Fruit fly (Drosophila melanogaster) whole organism, embryonic: Measurements from ENCODE around the gene CG12995.
A peak's percentile ranks its signal among the peaks of the same experiment; 100 is the strongest.

Experiments
- Adf1 ChIP-seq: fragments of 200-800 bp; sonication (Bioruptor generic); IDR thresholded peaks from 2 replicates; pipeline ENCODE4 v1.3.6; 2022; ENCODE audit warnings: missing biosample characterization, missing genetic modification characterization
- Asciz ChIP-seq: fragments of 200-800 bp; sonication (Bioruptor generic); optimal IDR thresholded peaks from 2 replicates; lab custom pipeline; 2017; ENCODE audit warnings: missing biosample characterization, mild to moderate bottlenecking, missing genetic modification characterization, missing genetic modification reagents
- BEAF-32 ChIP-seq: fragments of 200-800 bp; sonication (Bioruptor generic); optimal IDR thresholded peaks from 3 replicates; lab custom pipeline; 2017; ENCODE audit warnings: missing biosample characterization, missing genetic modification characterization, mild to moderate bottlenecking, moderate library complexity, missing genetic modification reagents
- Bdp1 ChIP-seq: fragments of 200-800 bp; sonication (Bioruptor generic); optimal IDR thresholded peaks from 3 replicates; lab custom pipeline; 2016; ENCODE audit warnings: missing biosample characterization, missing genetic modification characterization
- CG10267 ChIP-seq: fragments of 200-800 bp; sonication (Bioruptor generic); optimal IDR thresholded peaks from 2 replicates; lab custom pipeline; 2018; ENCODE audit warnings: missing biosample characterization, mild to moderate bottlenecking, missing genetic modification characterization, moderate library complexity
- CG11456 ChIP-seq: fragments of 200-800 bp; sonication (Bioruptor generic); IDR thresholded peaks from 3 replicates; pipeline ENCODE4 v1.3.6; 2022; ENCODE audit warnings: missing biosample characterization, missing genetic modification characterization
- CG11695 ChIP-seq: fragments of 200-800 bp; sonication (Bioruptor generic); IDR thresholded peaks from 3 replicates; pipeline ENCODE4 v1.3.6; 2022; ENCODE audit warnings: missing biosample characterization, missing genetic modification characterization
- CG12071 ChIP-seq: fragments of 200-800 bp; sonication (Bioruptor generic); optimal IDR thresholded peaks from 3 replicates; lab custom pipeline; 2018; ENCODE audit warnings: missing biosample characterization, mild to moderate bottlenecking, missing genetic modification characterization
- CG12155 ChIP-seq: fragments of 200-800 bp; sonication (Bioruptor generic); optimal IDR thresholded peaks from 3 replicates; lab custom pipeline; 2016; ENCODE audit warnings: missing biosample characterization, missing genetic modification characterization
- CG13287 ChIP-seq: fragments of 200-800 bp; sonication (Bioruptor generic); IDR thresholded peaks from 2 replicates; pipeline ENCODE4 v1.3.6; 2022; ENCODE audit warnings: missing biosample characterization, missing genetic modification characterization; ENCODE audit not compliant: partially characterized antibody
- CG14050 ChIP-seq: fragments of 200-800 bp; sonication (Bioruptor generic); IDR thresholded peaks from 3 replicates; pipeline ENCODE4 v1.3.6; 2022; ENCODE audit warnings: missing biosample characterization, missing genetic modification characterization
- CG2875 ChIP-seq: fragments of 200-800 bp; sonication (Bioruptor generic); optimal IDR thresholded peaks from 2 replicates; lab custom pipeline; 2017; ENCODE audit warnings: missing biosample characterization, mild to moderate bottlenecking, missing genetic modification characterization, missing genetic modification reagents
- CG30403 ChIP-seq: fragments of 200-800 bp; sonication (Bioruptor generic); optimal IDR thresholded peaks from 3 replicates; lab custom pipeline; 2016; ENCODE audit warnings: missing biosample characterization, missing genetic modification characterization
- CG3407 ChIP-seq: fragments of 200-800 bp; sonication (Bioruptor generic); optimal IDR thresholded peaks from 2 replicates; lab custom pipeline; 2018; ENCODE audit warnings: missing biosample characterization, mild to moderate bottlenecking, missing genetic modification characterization
- CG42726 ChIP-seq: fragments of 200-800 bp; sonication (Bioruptor generic); IDR thresholded peaks from 2 replicates; pipeline ENCODE4 v1.3.6; 2022; ENCODE audit warnings: missing biosample characterization, missing genetic modification characterization; ENCODE audit not compliant: partially characterized antibody
- CG4707 ChIP-seq: fragments of 200-800 bp; sonication (Bioruptor generic); optimal IDR thresholded peaks from 2 replicates; lab custom pipeline; 2018; ENCODE audit warnings: missing biosample characterization, mild to moderate bottlenecking, missing genetic modification characterization, moderate library complexity
- CG6683 ChIP-seq: fragments of 200-800 bp; sonication (Bioruptor generic); optimal IDR thresholded peaks from 2 replicates; lab custom pipeline; 2017; ENCODE audit warnings: missing biosample characterization, mild to moderate bottlenecking, missing genetic modification characterization, missing genetic modification reagents
- CG7987 ChIP-seq: fragments of 200-800 bp; sonication (Bioruptor generic); optimal IDR thresholded peaks from 2 replicates; lab custom pipeline; 2018; ENCODE audit warnings: missing biosample characterization, mild to moderate bottlenecking, missing genetic modification characterization, moderate library complexity
- CG8281 ChIP-seq: fragments of 200-800 bp; sonication (Bioruptor generic); optimal IDR thresholded peaks from 2 replicates; lab custom pipeline; 2018; ENCODE audit warnings: missing biosample characterization, mild to moderate bottlenecking, missing genetic modification characterization, moderate library complexity
- CG8359 ChIP-seq: fragments of 200-800 bp; sonication (Bioruptor generic); optimal IDR thresholded peaks from 2 replicates; lab custom pipeline; 2017; ENCODE audit warnings: missing biosample characterization, mild to moderate bottlenecking, missing genetic modification characterization, borderline replicate concordance
- CG8765 ChIP-seq: fragments of 200-800 bp; sonication (Bioruptor generic); IDR thresholded peaks from 2 replicates; pipeline ENCODE4 v1.3.6; 2022; ENCODE audit warnings: missing biosample characterization, missing genetic modification characterization
- CG9932 ChIP-seq: fragments of 200-800 bp; sonication (Bioruptor generic); IDR thresholded peaks from 2 replicates; pipeline ENCODE4 v1.3.6; 2022; ENCODE audit warnings: missing biosample characterization, missing genetic modification characterization
- CTCF ChIP-seq: fragments of 200-800 bp; sonication (Bioruptor generic); optimal IDR thresholded peaks from 2 replicates; lab custom pipeline; 2017; ENCODE audit warnings: missing biosample characterization, mild to moderate bottlenecking, missing genetic modification characterization, moderate library complexity
- CkIIα-i1 ChIP-seq: fragments of 200-800 bp; sonication (Bioruptor generic); IDR thresholded peaks from 2 replicates; pipeline ENCODE4 v1.3.6; 2022; ENCODE audit warnings: missing biosample characterization, missing genetic modification characterization
- Doc3 ChIP-seq: fragments of 200-800 bp; sonication (Bioruptor generic); IDR thresholded peaks from 3 replicates; pipeline ENCODE4 v1.3.6; 2022; ENCODE audit warnings: missing biosample characterization, missing genetic modification characterization; ENCODE audit not compliant: partially characterized antibody
- ERR ChIP-seq: fragments of 200-800 bp; sonication (Bioruptor generic); optimal IDR thresholded peaks from 2 replicates; lab custom pipeline; 2016; ENCODE audit warnings: missing biosample characterization, missing genetic modification characterization
- Fer1 ChIP-seq: fragments of 200-800 bp; sonication (Bioruptor generic); optimal IDR thresholded peaks from 2 replicates; lab custom pipeline; 2017; ENCODE audit warnings: missing biosample characterization, mild to moderate bottlenecking, missing genetic modification characterization
- MTF-1 ChIP-seq: fragments of 200-800 bp; sonication (Bioruptor generic); optimal IDR thresholded peaks from 2 replicates; lab custom pipeline; 2018; ENCODE audit warnings: missing biosample characterization, mild to moderate bottlenecking, missing genetic modification characterization, borderline replicate concordance
- Meics ChIP-seq: fragments of 200-800 bp; sonication (Bioruptor generic); optimal IDR thresholded peaks from 2 replicates; lab custom pipeline; 2017; ENCODE audit warnings: missing biosample characterization, mild to moderate bottlenecking, missing genetic modification characterization
- NK7.1 ChIP-seq: fragments of 200-800 bp; sonication (Bioruptor generic); optimal IDR thresholded peaks from 3 replicates; lab custom pipeline; 2016; ENCODE audit warnings: missing biosample characterization, missing genetic modification characterization
- Neu2 ChIP-seq: fragments of 200-800 bp; sonication (Bioruptor generic); optimal IDR thresholded peaks from 3 replicates; lab custom pipeline; 2016; ENCODE audit warnings: missing biosample characterization, missing genetic modification characterization, borderline replicate concordance
- Ravus ChIP-seq: fragments of 200-800 bp; sonication (Bioruptor generic); IDR thresholded peaks from 2 replicates; pipeline ENCODE4 v1.3.6; 2022; ENCODE audit warnings: missing biosample characterization, missing genetic modification characterization
- Side ChIP-seq: fragments of 200-800 bp; sonication (Bioruptor generic); optimal IDR thresholded peaks from 2 replicates; lab custom pipeline; 2016; ENCODE audit warnings: missing biosample characterization, missing genetic modification characterization
- Six4 ChIP-seq: fragments of 200-800 bp; sonication (Bioruptor generic); optimal IDR thresholded peaks from 2 replicates; lab custom pipeline; 2016; ENCODE audit warnings: missing biosample characterization, missing genetic modification characterization
- Sox100B ChIP-seq: fragments of 200-800 bp; sonication (Bioruptor generic); optimal IDR thresholded peaks from 3 replicates; lab custom pipeline; 2018; ENCODE audit warnings: missing biosample characterization, mild to moderate bottlenecking, missing genetic modification characterization
- Spps ChIP-seq: fragments of 200-800 bp; sonication (Bioruptor generic); optimal IDR thresholded peaks from 2 replicates; lab custom pipeline; 2018; ENCODE audit warnings: missing biosample characterization, mild to moderate bottlenecking, missing genetic modification characterization
- Xrp1 ChIP-seq: fragments of 200-800 bp; sonication (Bioruptor generic); IDR thresholded peaks from 2 replicates; pipeline ENCODE4 v1.3.6; 2022; ENCODE audit warnings: missing biosample characterization, missing genetic modification characterization
- bowl ChIP-seq: fragments of 200-800 bp; sonication (Bioruptor generic); IDR thresholded peaks from 2 replicates; pipeline ENCODE4 v1.3.6; 2022; ENCODE audit warnings: missing biosample characterization, missing genetic modification characterization
- crol ChIP-seq: fragments of 200-800 bp; sonication (Bioruptor generic); IDR thresholded peaks from 2 replicates; pipeline ENCODE4 v1.3.6; 2022; ENCODE audit warnings: missing biosample characterization, missing genetic modification characterization
- da ChIP-seq: fragments of 200-800 bp; sonication (Bioruptor generic); optimal IDR thresholded peaks from 2 replicates; lab custom pipeline; 2016; ENCODE audit warnings: missing biosample characterization, missing genetic modification characterization
- mld ChIP-seq: fragments of 200-800 bp; sonication (Bioruptor generic); IDR thresholded peaks from 3 replicates; pipeline ENCODE4 v1.3.6; 2022; ENCODE audit warnings: missing biosample characterization, missing genetic modification characterization; ENCODE audit not compliant: partially characterized antibody
- nerfin-1 ChIP-seq: fragments of 200-800 bp; sonication (Bioruptor generic); optimal IDR thresholded peaks from 3 replicates; lab custom pipeline; 2019; ENCODE audit warnings: missing biosample characterization, mild to moderate bottlenecking, missing genetic modification characterization, moderate library complexity
- nerfin-2 ChIP-seq: fragments of 200-800 bp; sonication (Bioruptor generic); IDR thresholded peaks from 2 replicates; pipeline ENCODE4 v1.3.6; 2022; ENCODE audit warnings: missing biosample characterization, missing genetic modification characterization; ENCODE audit not compliant: partially characterized antibody
- psq ChIP-seq: fragments of 200-800 bp; sonication (Bioruptor generic); optimal IDR thresholded peaks from 2 replicates; lab custom pipeline; 2017; ENCODE audit warnings: missing biosample characterization, missing genetic modification characterization
- pum ChIP-seq: fragments of 200-800 bp; sonication (Bioruptor generic); optimal IDR thresholded peaks from 2 replicates; lab custom pipeline; 2016; ENCODE audit warnings: missing biosample characterization, missing genetic modification characterization
- schlank ChIP-seq: fragments of 200-800 bp; sonication (Bioruptor generic); optimal IDR thresholded peaks from 2 replicates; lab custom pipeline; 2018; ENCODE audit warnings: missing biosample characterization, mild to moderate bottlenecking, missing genetic modification characterization
- shn ChIP-seq: fragments of 200-800 bp; sonication (Bioruptor generic); optimal IDR thresholded peaks from 3 replicates; lab custom pipeline; 2016; ENCODE audit warnings: missing biosample characterization, missing genetic modification characterization
- slp2 ChIP-seq: fragments of 200-800 bp; sonication (Bioruptor generic); optimal IDR thresholded peaks from 2 replicates; lab custom pipeline; 2016; ENCODE audit warnings: missing biosample characterization, missing genetic modification characterization
- sob ChIP-seq: fragments of 200-800 bp; sonication (Bioruptor generic); IDR thresholded peaks from 2 replicates; pipeline ENCODE4 v1.3.6; 2022; ENCODE audit warnings: missing biosample characterization, missing genetic modification characterization
- stc ChIP-seq: fragments of 200-800 bp; sonication (Bioruptor generic); IDR thresholded peaks from 2 replicates; pipeline ENCODE4 v1.3.6; 2022; ENCODE audit warnings: missing biosample characterization, missing genetic modification characterization
- zen ChIP-seq: fragments of 200-800 bp; sonication (Bioruptor generic); optimal IDR thresholded peaks from 3 replicates; lab custom pipeline; 2018; ENCODE audit warnings: missing biosample characterization, mild to moderate bottlenecking, missing genetic modification characterization, moderate library complexity

Gene CG12995

dm6 chrX:17178484-17178921, 31.3 kb downstream of the CG12995 start (continued):
- TF ChIP-seq Ravus (GFP tag; lab: Robert Waterston, UW) (peak; percentile 96), crol (peak; percentile 87), Fer1 (peak; percentile 98), zen (tag; lab: Kevin White, UChicago) (peak; percentile 98), CG12071 (GFP tag; lab: Kevin White, UChicago) (peak; percentile 93), CG7987 (GFP tag; lab: Kevin White, UChicago) (peak; percentile 90), slp2 (GFP tag; lab: Kevin White, UChicago) (peak; percentile 87), CG30403 (peak; percentile 14), CG11456 (GFP tag; lab: Robert Waterston, UW) (peak; percentile 98), CG6683 (peak; percentile 94), Side (GFP tag; lab: Kevin White, UChicago) (peak; percentile 91), bowl (peak; percentile 99), CTCF (GFP tag; lab: Kevin White, UChicago) (peak; percentile 62), CG11695 (GFP tag; lab: Robert Waterston, UW) (peak; percentile 99), CG3407 (GFP tag; lab: Kevin White, UChicago) (no peak), Doc3 (GFP tag; lab: Robert Waterston, UW) (0 out of 3 replicates have a peak, but pooled peaks have one; percentile 17), NK7.1 (GFP tag; lab: Kevin White, UChicago) (peak; percentile 96), shn (GFP tag; lab: Kevin White, UChicago) (no peak), Six4 (GFP tag; lab: Kevin White, UChicago) (peak; percentile 97), stc (peak; percentile 99), CG10267 (tag; lab: Kevin White, UChicago) (peak; percentile 96), CG8281 (tag; lab: Kevin White, UChicago) (peak; percentile 86), Bdp1 (GFP tag; lab: Kevin White, UChicago) (no peak), CG13287 (no peak), MTF-1 (peak; percentile 93), BEAF-32 (GFP tag; lab: Kevin White, UChicago) (no peak), nerfin-2 (GFP tag; lab: Robert Waterston, UW) (no peak), Neu2 (GFP tag; lab: Kevin White, UChicago) (peak; percentile 68), CG4707 (no peak), Adf1 (GFP tag; lab: Robert Waterston, UW) (no peak), CG14050 (GFP tag; lab: Robert Waterston, UW) (peak; percentile 95), pum (GFP tag; lab: Kevin White, UChicago) (peak; percentile 92), Meics (GFP tag; lab: Kevin White, UChicago) (peak; percentile 96), Sox100B (GFP tag; lab: Kevin White, UChicago) (peak; percentile 98), CG12155 (GFP tag; lab: Kevin White, UChicago) (peak; percentile 77), CG9932 (GFP tag; lab: Robert Waterston, UW) (peak; percentile 73), CG8765 (GFP tag; lab: Robert Waterston, UW) (peak; percentile 97), CG8359 (peak; percentile 93), CkIIα-i1 (GFP tag; lab: Robert Waterston, UW) (peak; percentile 82), Xrp1 (GFP tag; lab: Robert Waterston, UW) (peak; percentile 100), Asciz (GFP tag; lab: Kevin White, UChicago) (peak; percentile 98), sob (GFP tag; lab: Robert Waterston, UW) (peak; percentile 99), Spps (tag; lab: Kevin White, UChicago) (peak; percentile 97), psq (no peak), CG2875 (GFP tag; lab: Kevin White, UChicago) (no peak), nerfin-1 (tag; lab: Kevin White, UChicago) (peak; percentile 97), schlank (tag; lab: Kevin White, UChicago) (peak; percentile 86), ERR (GFP tag; lab: Kevin White, UChicago) (peak; percentile 89), CG42726 (GFP tag; lab: Robert Waterston, UW) (no peak), mld (GFP tag; lab: Robert Waterston, UW) (no peak), da (GFP tag; lab: Kevin White, UChicago) (peak; percentile 15)
